Worm (Caenorhabditis elegans) whole organism, young adult: ENCODE results near the gene srh-69.
"Not testable (repeated sequence)": the region's sequence is repeated elsewhere in the genome, so short reads cannot be mapped to it uniquely, and the experiment has no call there.

Source experiments
- F22D6.2 ChIP-seq: sonication (generic microtip); optimal IDR thresholded peaks from 2 replicates; lab custom pipeline; 2016; ENCODE audit warnings: mild to moderate bottlenecking, missing genetic modification characterization, missing compliant biosample characterization
- K12H6.12 ChIP-seq: fragments of 200-800 bp; sonication (Bioruptor generic); optimal IDR thresholded peaks from 2 replicates; lab custom pipeline; 2018; ENCODE audit warnings: mild to moderate bottlenecking, missing genetic modification characterization, missing compliant biosample characterization
- ceh-100 ChIP-seq: fragments of 200-800 bp; sonication (Bioruptor generic); IDR thresholded peaks from 2 replicates; pipeline ENCODE4 v1.3.6; 2022; ENCODE audit warnings: missing genetic modification reagents, missing genetic modification characterization, missing compliant biosample characterization
- nhr-27 ChIP-seq: fragments of 200-800 bp; sonication (Bioruptor generic); optimal IDR thresholded peaks from 2 replicates; lab custom pipeline; 2018; ENCODE audit warnings: mild to moderate bottlenecking, missing genetic modification characterization, moderate library complexity, missing compliant biosample characterization
- unc-62 ChIP-seq: fragments of 150-350 bp; optimal IDR thresholded peaks from 2 replicates; lab custom pipeline; 2014; ENCODE audit warnings: missing biosample characterization, missing genetic modification reagents, missing genetic modification characterization
- zim-3 ChIP-seq: sonication (generic microtip); optimal IDR thresholded peaks from 2 replicates; lab custom pipeline; 2017; ENCODE audit warnings: mild to moderate bottlenecking, missing genetic modification characterization, moderate library complexity, missing compliant biosample characterization

ce11 chrII:12536203-12536602 lies 21.7 kb upstream of the srh-69 start, which contains the start of gene F49C5.3:
- not testable (repeated sequence) for TF ChIP-seq zim-3; unc-62 (GFP tag; lab: Kevin White, UChicago); ceh-100 (GFP tag; lab: Robert Waterston, UW); K12H6.12; nhr-27; F22D6.2
